Worm (Caenorhabditis elegans): Measurements from ENCODE around the gene marc-1.

ce11 chrV:9733920-9734454 is 5.5 kb upstream of the marc-1 start, which contains the start of gene cal-7:
- TF ChIP-seq nhr-28 (tag; optimal IDR thresholded peaks at IDR 0.05) (no peak), jun-1 (tag; optimal IDR thresholded peaks at IDR 0.05) (no peak), nhr-77 (tag; optimal IDR thresholded peaks at IDR 0.05) (no peak)

Measured in whole organism, L3 larva.